Worm (Caenorhabditis elegans) whole organism, midembryonic: Measurements from ENCODE around the gene ugt-41.

Source experiments
- T22C8.4 ChIP-seq: fragments of 200-800 bp; sonication (Bioruptor generic); IDR thresholded peaks from 2 replicates; pipeline ENCODE4 v1.3.6; 2022; ENCODE audit warnings: missing genetic modification characterization, missing compliant biosample characterization
- cog-1 ChIP-seq: sonication (generic microtip); optimal IDR thresholded peaks from 2 replicates; lab custom pipeline; 2016; ENCODE audit warnings: missing genetic modification characterization, missing compliant biosample characterization
- flt-1 ChIP-seq: fragments of 200-800 bp; sonication (Bioruptor generic); IDR thresholded peaks from 2 replicates; pipeline ENCODE4 v1.3.6; 2022; ENCODE audit warnings: missing genetic modification characterization, missing compliant biosample characterization
- med-1 ChIP-seq: sonication (generic microtip); optimal IDR thresholded peaks from 2 replicates; lab custom pipeline; 2017; ENCODE audit warnings: missing genetic modification characterization, mild to moderate bottlenecking, missing compliant biosample characterization, antibody characterized with exemption, missing genetic modification reagents; ENCODE audit not compliant: insufficient read depth
- ref-1 ChIP-seq: fragments of 200-800 bp; sonication (Bioruptor generic); conservative IDR thresholded peaks from 2 replicates; pipeline ENCODE4 v1.3.6; 2022; ENCODE audit warnings: missing genetic modification reagents, missing genetic modification characterization, missing compliant biosample characterization
- tab-1 ChIP-seq: fragments of 200-800 bp; sonication (Bioruptor generic); IDR thresholded peaks from 2 replicates; pipeline ENCODE4 v1.3.6; 2022; ENCODE audit warnings: missing genetic modification characterization, missing compliant biosample characterization
- ztf-23 ChIP-seq: fragments of 200-800 bp; sonication (Bioruptor generic); IDR thresholded peaks from 2 replicates; pipeline ENCODE4 v1.3.6; 2022; ENCODE audit warnings: missing genetic modification reagents, missing genetic modification characterization, missing compliant biosample characterization
- ztf-29 ChIP-seq: fragments of 200-800 bp; sonication (Bioruptor generic); IDR thresholded peaks from 2 replicates; pipeline ENCODE4 v1.3.6; 2022; ENCODE audit warnings: missing genetic modification reagents, missing genetic modification characterization, missing compliant biosample characterization

DNA sequence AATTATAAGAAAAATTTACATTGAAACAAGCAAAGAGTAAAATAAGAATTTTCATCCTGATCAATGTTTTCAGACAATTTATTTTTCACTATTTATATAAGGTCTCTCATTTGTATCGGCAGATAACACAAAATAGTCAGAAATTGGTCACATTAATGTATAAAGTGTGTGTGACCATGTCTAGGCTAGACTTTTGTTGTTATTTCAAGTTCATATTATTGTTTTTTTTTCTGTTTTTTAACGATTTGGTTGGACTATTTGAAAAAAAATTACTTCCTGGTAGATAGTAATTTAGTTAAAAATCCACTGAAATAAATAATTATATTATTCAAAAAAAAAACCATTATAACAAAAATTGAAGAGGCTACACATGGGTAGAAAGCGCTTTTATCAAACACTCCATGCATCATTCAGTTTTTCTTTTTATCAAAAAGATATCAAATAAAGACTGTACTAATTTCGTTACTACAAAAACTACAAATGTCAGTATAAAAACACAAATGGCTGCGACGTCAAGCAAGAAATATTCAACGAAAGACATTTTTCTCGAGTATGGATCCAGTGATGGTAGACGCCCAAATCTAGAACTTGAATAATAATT lies 18.0 kb downstream of the ugt-41 start, which contains the start of gene ugt-37:
- TF ChIP-seq ref-1 (GFP tag; lab: Robert Waterston, UW) (no peak), tab-1 (GFP tag; lab: Robert Waterston, UW) (no peak), ztf-23 (GFP tag; lab: Robert Waterston, UW) (no peak), T22C8.4 (GFP tag; lab: Robert Waterston, UW) (no peak), flt-1 (no peak), med-1 (no peak), ztf-29 (GFP tag; lab: Robert Waterston, UW) (no peak), cog-1 (no peak)
